Fruit fly (Drosophila melanogaster): ENCODE results near the gene Nelf-A.

Nelf-A gene

dm6 chr3R:21205680-21206326 is 17.7 kb upstream of the Nelf-A start (continued):
- TF ChIP-seq esg (GFP tag; conservative IDR thresholded peaks at IDR 0.05) (no peak; the same call in 1 of the 2 replicates), CG1529 (GFP tag; optimal IDR thresholded peaks at IDR 0.05) (peak; percentile 32), az2 (GFP tag; optimal IDR thresholded peaks at IDR 0.05) (peak; percentile 39), CG7372 (GFP tag; IDR thresholded peaks at IDR 0.05) (no peak), CG4707 (GFP tag; optimal IDR thresholded peaks at IDR 0.05) (peak; percentile 19), Med (GFP tag) (peak; percentile 79), trh (GFP tag; optimal IDR thresholded peaks at IDR 0.05) (no peak), Dad (GFP tag; optimal IDR thresholded peaks at IDR 0.05) (no peak), Antp (GFP tag; optimal IDR thresholded peaks at IDR 0.05) (no peak), CG2875 (GFP tag; optimal IDR thresholded peaks at IDR 0.05) (peak; percentile 62), CG10959 (GFP tag; IDR thresholded peaks at IDR 0.05) (no peak), NFAT (GFP tag; IDR thresholded peaks at IDR 0.05) (no peak), CG34376 (GFP tag; optimal IDR thresholded peaks at IDR 0.05) (no peak), cad (GFP tag; optimal IDR thresholded peaks at IDR 0.05) (no peak), klu (GFP tag; IDR thresholded peaks at IDR 0.05) (no peak), TFAM (GFP tag; optimal IDR thresholded peaks at IDR 0.05) (no peak), so (GFP tag; IDR thresholded peaks at IDR 0.05) (peak; percentile 50; the same call in 1 of the 3 replicates), nau (GFP tag; optimal IDR thresholded peaks at IDR 0.05) (peak; percentile 58), Nf-YC (tag; optimal IDR thresholded peaks at IDR 0.05) (no peak), wek (GFP tag; optimal IDR thresholded peaks at IDR 0.05) (no peak), bsh (GFP tag; optimal IDR thresholded peaks at IDR 0.05) (peak; percentile 54 to 67), CG2712 (tag; optimal IDR thresholded peaks at IDR 0.05) (no peak), NK7.1 (GFP tag; optimal IDR thresholded peaks at IDR 0.05) (no peak), tio (GFP tag; optimal IDR thresholded peaks at IDR 0.05) (peak; percentile 26), YL-1 (GFP tag; optimal IDR thresholded peaks at IDR 0.05) (no peak), CG7839 (tag; optimal IDR thresholded peaks at IDR 0.05) (peak; percentile 42), CG18011 (GFP tag; optimal IDR thresholded peaks at IDR 0.05) (no peak), CG6654 (GFP tag; optimal IDR thresholded peaks at IDR 0.05) (peak; percentile 15), CG16863 (GFP tag; optimal IDR thresholded peaks at IDR 0.05) (no peak), fd102C (GFP tag; optimal IDR thresholded peaks at IDR 0.05) (no peak), CG7556 (GFP tag; optimal IDR thresholded peaks at IDR 0.05) (peak; percentile 60), CG15696 (tag; optimal IDR thresholded peaks at IDR 0.05) (no peak), zf30C (GFP tag; optimal IDR thresholded peaks at IDR 0.05) (peak; percentile 37), E2f2 (GFP tag; IDR thresholded peaks at IDR 0.05) (no peak), bbx (GFP tag; IDR thresholded peaks at IDR 0.05; ENCODE audit: partially characterized antibody) (no peak), CG13894 (tag; optimal IDR thresholded peaks at IDR 0.05) (no peak), CG12236 (GFP tag; optimal IDR thresholded peaks at IDR 0.05) (no peak), sisA (GFP tag; IDR thresholded peaks at IDR 0.05) (peak; percentile 57), ara (GFP tag; IDR thresholded peaks at IDR 0.05) (no peak), CG31365 (tag; optimal IDR thresholded peaks at IDR 0.05) (no peak), CG10366 (GFP tag; IDR thresholded peaks at IDR 0.05) (0 out of 2 replicates have a peak, but pooled peaks have one; percentile 12), CG11247 (GFP tag; IDR thresholded peaks at IDR 0.05) (no peak), pho (GFP tag; optimal IDR thresholded peaks at IDR 0.05) (no peak), tin (GFP tag; optimal IDR thresholded peaks at IDR 0.05) (peak; percentile 15), dati (GFP tag; IDR thresholded peaks at IDR 0.05) (no peak), E2f1 (GFP tag; IDR thresholded peaks at IDR 0.05) (peak; percentile 43; the same call in 1 of the 2 replicates), ewg (GFP tag; optimal IDR thresholded peaks at IDR 0.05) (peak; percentile 34), CG2199 (GFP tag; IDR thresholded peaks at IDR 0.05) (no peak), dysf (GFP tag; IDR thresholded peaks at IDR 0.05) (peak; percentile 46; the same call in 1 of the 3 replicates), sima (GFP tag; optimal IDR thresholded peaks at IDR 0.05) (no peak), Sox102F (GFP tag; optimal IDR thresholded peaks at IDR 0.05) (peak; percentile 38)
